Fruit fly (Drosophila melanogaster): Measurements from ENCODE around the gene CG16952.

Gene CG16952

DNA sequence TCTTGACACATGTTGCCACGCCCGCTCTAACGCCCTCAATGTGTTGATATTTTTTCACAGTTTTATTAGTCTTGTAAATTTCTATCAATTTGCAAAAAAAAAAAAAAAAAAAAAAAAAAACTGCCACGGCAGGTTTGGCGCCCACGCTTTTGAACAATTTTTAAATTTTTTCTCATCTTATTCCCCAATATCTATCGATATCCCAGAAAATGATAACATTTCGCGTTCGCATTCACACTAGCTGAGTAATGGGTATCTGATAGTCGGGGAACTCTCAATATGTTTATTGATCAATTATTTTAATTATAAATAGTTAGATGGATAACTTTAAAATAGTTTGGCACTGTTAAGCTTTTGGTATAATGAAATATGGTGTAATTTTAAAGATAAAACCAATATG lies 28.6 kb upstream of the CG16952 start:
- no peak for TF ChIP-seq Hr3 (GFP tag; optimal IDR thresholded peaks at IDR 0.05)
- TF ChIP-seq BEAF-32 (GFP tag; optimal IDR thresholded peaks at IDR 0.05): peak; percentile 45
- TF ChIP-seq CG3163 (GFP tag; optimal IDR thresholded peaks at IDR 0.05): no peak
- TF ChIP-seq bab2 (GFP tag; optimal IDR thresholded peaks at IDR 0.05): no peak
- TF ChIP-seq amos (GFP tag; IDR thresholded peaks at IDR 0.05; ENCODE audit: partially characterized antibody): peak; percentile 70
- no peak for TF ChIP-seq bsh (GFP tag; optimal IDR thresholded peaks at IDR 0.05)
- TF ChIP-seq CG14014 (GFP tag; IDR thresholded peaks at IDR 0.05): no peak
- no peak for TF ChIP-seq lov (optimal IDR thresholded peaks at IDR 0.05)
- no peak for TF ChIP-seq lov (GFP tag; IDR thresholded peaks at IDR 0.05)
- TF ChIP-seq CG17186 (GFP tag; optimal IDR thresholded peaks at IDR 0.05): no peak
- peak; percentile 99 for TF ChIP-seq CG6791 (GFP tag; IDR thresholded peaks at IDR 0.05; ENCODE audit: partially characterized antibody)
- TF ChIP-seq CG9215 (GFP tag; IDR thresholded peaks at IDR 0.05): no peak
- no peak for TF ChIP-seq zen (tag; optimal IDR thresholded peaks at IDR 0.05)
- TF ChIP-seq org-1 (GFP tag; optimal IDR thresholded peaks at IDR 0.05): no peak
- TF ChIP-seq Opbp (GFP tag; IDR thresholded peaks at IDR 0.05; ENCODE audit: partially characterized antibody): peak; percentile 96; the same call in 2 of the 3 replicates
- no peak for TF ChIP-seq CG11398 (GFP tag; optimal IDR thresholded peaks at IDR 0.05)
- no peak for TF ChIP-seq Med (GFP tag)
- no peak for TF ChIP-seq slp2 (GFP tag; optimal IDR thresholded peaks at IDR 0.05)
- no peak for TF ChIP-seq CG6254 (GFP tag; optimal IDR thresholded peaks at IDR 0.05)
- no peak for TF ChIP-seq CG8388 (GFP tag; optimal IDR thresholded peaks at IDR 0.05)
- no peak for TF ChIP-seq CG3838 (GFP tag; optimal IDR thresholded peaks at IDR 0.05)
- no peak for TF ChIP-seq MBD-R2 (GFP tag; IDR thresholded peaks at IDR 0.05)
- TF ChIP-seq D19B (GFP tag; optimal IDR thresholded peaks at IDR 0.05): peak; percentile 81
- no peak for TF ChIP-seq H2.0 (GFP tag; IDR thresholded peaks at IDR 0.05)
- TF ChIP-seq z (GFP tag; IDR thresholded peaks at IDR 0.05): no peak
- no peak for TF ChIP-seq shn (GFP tag; optimal IDR thresholded peaks at IDR 0.05)
- no peak for TF ChIP-seq grn (GFP tag; optimal IDR thresholded peaks at IDR 0.05)
- no peak for TF ChIP-seq CG15073 (GFP tag; optimal IDR thresholded peaks at IDR 0.05)
- TF ChIP-seq tna (GFP tag; IDR thresholded peaks at IDR 0.05; ENCODE audit: partially characterized antibody): peak; percentile 98
- no peak for TF ChIP-seq PHDP (tag; optimal IDR thresholded peaks at IDR 0.05)
- no peak for TF ChIP-seq usp (GFP tag; optimal IDR thresholded peaks at IDR 0.05)
- no peak for TF ChIP-seq Elba2 (GFP tag; optimal IDR thresholded peaks at IDR 0.05)
- no peak for TF ChIP-seq CG11560 (tag; IDR thresholded peaks at IDR 0.05)
- no peak for TF ChIP-seq CG43689 (GFP tag; IDR thresholded peaks at IDR 0.05)
- TF ChIP-seq HLH4C (GFP tag; IDR thresholded peaks at IDR 0.05; ENCODE audit: partially characterized antibody): peak; percentile 100
- no peak for TF ChIP-seq ssp (GFP tag; IDR thresholded peaks at IDR 0.05)
- no peak for TF ChIP-seq mam (GFP tag; optimal IDR thresholded peaks at IDR 0.05)
- no peak for TF ChIP-seq CG11695 (GFP tag; IDR thresholded peaks at IDR 0.05)
- TF ChIP-seq danr (GFP tag; IDR thresholded peaks at IDR 0.05): no peak
- peak; percentile 90; the same call in 2 of the 3 replicates for TF ChIP-seq zen2 (GFP tag; IDR thresholded peaks at IDR 0.05; ENCODE audit: partially characterized antibody)
- no peak for TF ChIP-seq jigr1 (GFP tag; IDR thresholded peaks at IDR 0.05)
- no peak for TF ChIP-seq CG8478 (optimal IDR thresholded peaks at IDR 0.05)
- TF ChIP-seq ash1 (GFP tag; optimal IDR thresholded peaks at IDR 0.05): no peak
- TF ChIP-seq exex (tag; optimal IDR thresholded peaks at IDR 0.05): no peak
- no peak for TF ChIP-seq CG4424 (GFP tag; optimal IDR thresholded peaks at IDR 0.05)
- TF ChIP-seq CG12659 (GFP tag; optimal IDR thresholded peaks at IDR 0.05): no peak
- TF ChIP-seq CG10565 (GFP tag; optimal IDR thresholded peaks at IDR 0.05): no peak
- TF ChIP-seq pnt (GFP tag; optimal IDR thresholded peaks at IDR 0.05): no peak
- peak; percentile 37; the same call in 1 of the 2 replicates for TF ChIP-seq Dref (GFP tag; IDR thresholded peaks at IDR 0.05)
- TF ChIP-seq ato (GFP tag; IDR thresholded peaks at IDR 0.05; ENCODE audit: partially characterized antibody): peak; percentile 95
- no peak for TF ChIP-seq pb (GFP tag; optimal IDR thresholded peaks at IDR 0.05)
- TF ChIP-seq CG6765 (GFP tag; optimal IDR thresholded peaks at IDR 0.05): no peak

Data from whole organism, embryonic.